Fruit fly (Drosophila melanogaster): ENCODE data around the gene nebu.

dm6 chr3L:12849867-12850301 lies 7.0 kb upstream of the nebu start, which contains the start of the genes CG10948 and Wbp2:
- no peak for TF ChIP-seq CTCF (optimal IDR thresholded peaks at IDR 0.05)
- no peak for TF ChIP-seq CG8478 (optimal IDR thresholded peaks at IDR 0.05)
